Fruit fly (Drosophila melanogaster) whole organism, pupa: Measurements from ENCODE around the gene CG15739.

Experiments used
- CG10348 ChIP-seq: fragments of 200-800 bp; sonication (Bioruptor generic); IDR thresholded peaks from 2 replicates; pipeline ENCODE4 v1.3.6; 2022; ENCODE audit warnings: missing biosample characterization, missing genetic modification characterization
- CG12605 ChIP-seq: fragments of 200-800 bp; sonication (Bioruptor generic); IDR thresholded peaks from 2 replicates; pipeline ENCODE4 v1.3.6; 2022; ENCODE audit warnings: missing biosample characterization, missing genetic modification characterization
- CG13204 ChIP-seq: fragments of 200-800 bp; sonication (Bioruptor generic); optimal IDR thresholded peaks from 2 replicates; lab custom pipeline; 2018; ENCODE audit warnings: missing biosample characterization, mild to moderate bottlenecking, missing genetic modification characterization, moderate library complexity
- CG14655 ChIP-seq: fragments of 200-800 bp; sonication (Bioruptor generic); optimal IDR thresholded peaks from 3 replicates; lab custom pipeline; 2017; ENCODE audit warnings: mild to moderate bottlenecking, missing biosample characterization, missing genetic modification reagents, missing genetic modification characterization
- CG15710 ChIP-seq: fragments of 200-800 bp; sonication (Bioruptor generic); optimal IDR thresholded peaks from 2 replicates; lab custom pipeline; 2018; ENCODE audit warnings: missing biosample characterization, mild to moderate bottlenecking, missing genetic modification characterization, moderate library complexity
- CG17806 ChIP-seq: fragments of 200-800 bp; sonication (Bioruptor generic); optimal IDR thresholded peaks from 2 replicates; lab custom pipeline; 2018; ENCODE audit warnings: missing biosample characterization, mild to moderate bottlenecking, missing genetic modification characterization, moderate library complexity
- CG32121 ChIP-seq: fragments of 200-800 bp; sonication (Bioruptor generic); IDR thresholded peaks from 2 replicates; pipeline ENCODE4 v1.3.6; 2022; ENCODE audit warnings: missing biosample characterization, missing genetic modification characterization
- CG34367 ChIP-seq: fragments of 200-800 bp; sonication (Bioruptor generic); optimal IDR thresholded peaks from 2 replicates; lab custom pipeline; 2018; ENCODE audit warnings: missing biosample characterization, mild to moderate bottlenecking, missing genetic modification characterization
- CG4496 ChIP-seq: fragments of 200-800 bp; sonication (Bioruptor generic); IDR thresholded peaks from 3 replicates; pipeline ENCODE4 v1.3.6; 2022; ENCODE audit warnings: missing biosample characterization, missing genetic modification characterization
- CG8159 ChIP-seq: fragments of 200-800 bp; sonication (Bioruptor generic); optimal IDR thresholded peaks from 3 replicates; lab custom pipeline; 2018; ENCODE audit warnings: missing biosample characterization, mild to moderate bottlenecking, missing genetic modification characterization, moderate library complexity
- CG8301 ChIP-seq: fragments of 200-800 bp; sonication (Bioruptor generic); optimal IDR thresholded peaks from 2 replicates; lab custom pipeline; 2018; ENCODE audit warnings: missing biosample characterization, mild to moderate bottlenecking, missing genetic modification characterization
- CG9948 ChIP-seq: fragments of 200-800 bp; sonication (Bioruptor generic); optimal IDR thresholded peaks from 2 replicates; lab custom pipeline; 2018; ENCODE audit warnings: missing biosample characterization, mild to moderate bottlenecking, missing genetic modification characterization, moderate library complexity
- D1 ChIP-seq: fragments of 200-800 bp; sonication (Bioruptor generic); optimal IDR thresholded peaks from 2 replicates; lab custom pipeline; 2018; ENCODE audit warnings: missing biosample characterization, mild to moderate bottlenecking, missing genetic modification characterization, moderate library complexity
- EcR ChIP-seq: fragments of 200-800 bp; sonication (Bioruptor generic); optimal IDR thresholded peaks from 3 replicates; lab custom pipeline; 2019; ENCODE audit warnings: missing biosample characterization, missing genetic modification characterization, mild to moderate bottlenecking, moderate library complexity, missing genetic modification reagents
- Ets98B ChIP-seq: fragments of 200-800 bp; sonication (Bioruptor generic); IDR thresholded peaks from 2 replicates; pipeline ENCODE4 v1.3.6; 2022; ENCODE audit warnings: missing biosample characterization, missing genetic modification characterization
- Pif1A ChIP-seq: fragments of 200-800 bp; sonication (Bioruptor generic); optimal IDR thresholded peaks from 3 replicates; lab custom pipeline; 2016; ENCODE audit warnings: missing biosample characterization, missing genetic modification characterization
- Pif1B ChIP-seq: fragments of 200-800 bp; sonication (Bioruptor generic); optimal IDR thresholded peaks from 3 replicates; lab custom pipeline; 2016; ENCODE audit warnings: missing biosample characterization, missing genetic modification characterization
- Snoo ChIP-seq: fragments of 200-800 bp; sonication (Bioruptor generic); optimal IDR thresholded peaks from 3 replicates; lab custom pipeline; 2017; ENCODE audit warnings: missing biosample characterization, mild to moderate bottlenecking, missing genetic modification characterization, inconsistent platforms
- fd96Ca ChIP-seq: fragments of 200-800 bp; sonication (Bioruptor generic); IDR thresholded peaks from 3 replicates; pipeline ENCODE4 v1.3.6; 2022; ENCODE audit warnings: missing biosample characterization, missing genetic modification characterization
- gl ChIP-seq: fragments of 200-800 bp; sonication (Bioruptor generic); optimal IDR thresholded peaks from 2 replicates; lab custom pipeline; 2018; ENCODE audit warnings: missing biosample characterization, mild to moderate bottlenecking, missing genetic modification characterization
- rn ChIP-seq: fragments of 200-800 bp; sonication (Bioruptor generic); IDR thresholded peaks from 2 replicates; pipeline ENCODE4 v1.3.6; 2022; ENCODE audit warnings: missing biosample characterization, missing genetic modification characterization

The CG15739 gene

DNA sequence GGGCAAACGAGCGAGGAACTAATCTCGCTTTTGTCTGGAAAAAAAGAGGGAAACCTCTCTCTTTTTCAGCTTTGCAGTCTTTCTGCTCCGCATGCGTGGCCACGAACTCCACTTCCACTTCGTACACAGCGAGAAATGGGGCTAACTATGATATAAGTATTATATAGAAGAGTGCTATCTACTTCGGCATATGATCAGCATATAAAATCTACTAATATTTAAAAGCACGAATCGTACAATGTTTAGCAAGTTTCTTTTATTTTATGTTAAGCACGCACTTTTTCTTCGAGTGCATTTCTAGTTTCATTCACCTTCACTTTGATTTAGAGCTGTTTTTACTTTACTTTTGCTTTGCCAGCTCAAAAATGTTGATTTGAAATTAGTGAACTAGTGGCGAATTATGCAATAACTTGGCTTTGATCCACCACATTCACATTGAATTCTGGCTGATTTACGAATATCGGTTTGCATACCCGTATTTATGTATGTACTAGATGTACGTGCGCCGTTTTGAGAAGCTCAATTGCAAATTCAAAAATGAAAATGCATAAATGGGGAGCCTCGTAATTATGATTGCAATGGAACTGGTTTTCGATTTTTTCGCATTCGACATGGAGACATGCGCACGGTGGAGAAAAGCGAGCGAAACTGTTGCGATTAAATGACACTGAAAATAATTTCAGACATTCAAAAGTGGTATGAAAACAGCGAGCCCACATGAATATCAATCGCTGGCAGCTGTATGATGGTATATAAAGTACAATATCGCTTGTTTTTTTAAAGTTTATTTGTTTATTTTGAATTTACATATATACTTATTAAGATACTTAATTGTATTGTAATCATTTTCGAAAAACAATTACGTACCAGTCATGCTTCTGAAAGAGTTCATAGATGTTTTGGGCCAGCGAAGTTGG is 15.3 kb upstream of the CG15739 start:
- peak; percentile 86 for TF ChIP-seq CG10348
- TF ChIP-seq Snoo (tag; lab: Kevin White, UChicago): peak; percentile 84
- TF ChIP-seq D1 (tag; lab: Kevin White, UChicago): peak; percentile 60
- peak; percentile 91 for TF ChIP-seq rn
- peak; percentile 86 for TF ChIP-seq CG13204 (GFP tag; lab: Kevin White, UChicago)
- peak; percentile 89 for TF ChIP-seq CG9948 (tag; lab: Kevin White, UChicago)
- TF ChIP-seq CG8301 (tag; lab: Kevin White, UChicago): peak; percentile 90
- peak; percentile 89 for TF ChIP-seq EcR (GFP tag; lab: Kevin White, UChicago)
- peak; percentile 81 for TF ChIP-seq gl (tag; lab: Kevin White, UChicago)
- peak; percentile 93 for TF ChIP-seq Pif1B (GFP tag; lab: Kevin White, UChicago)
- peak; percentile 97 for TF ChIP-seq Ets98B
- peak; percentile 90 for TF ChIP-seq CG34367 (tag; lab: Kevin White, UChicago)
- peak; percentile 92 for TF ChIP-seq CG17806 (tag; lab: Kevin White, UChicago)
- TF ChIP-seq CG4496 (GFP tag; lab: Robert Waterston, UW): peak; percentile 98
- peak; percentile 94 for TF ChIP-seq fd96Ca (GFP tag; lab: Robert Waterston, UW)
- TF ChIP-seq Pif1A (GFP tag; lab: Kevin White, UChicago): peak; percentile 94
- TF ChIP-seq CG12605 (GFP tag; lab: Robert Waterston, UW): peak; percentile 97
- TF ChIP-seq CG14655: peak; percentile 92
- peak; percentile 91 for TF ChIP-seq CG15710
- peak; percentile 91 for TF ChIP-seq CG8159 (tag; lab: Kevin White, UChicago)
- TF ChIP-seq CG32121 (GFP tag; lab: Robert Waterston, UW): peak; percentile 96

DNA sequence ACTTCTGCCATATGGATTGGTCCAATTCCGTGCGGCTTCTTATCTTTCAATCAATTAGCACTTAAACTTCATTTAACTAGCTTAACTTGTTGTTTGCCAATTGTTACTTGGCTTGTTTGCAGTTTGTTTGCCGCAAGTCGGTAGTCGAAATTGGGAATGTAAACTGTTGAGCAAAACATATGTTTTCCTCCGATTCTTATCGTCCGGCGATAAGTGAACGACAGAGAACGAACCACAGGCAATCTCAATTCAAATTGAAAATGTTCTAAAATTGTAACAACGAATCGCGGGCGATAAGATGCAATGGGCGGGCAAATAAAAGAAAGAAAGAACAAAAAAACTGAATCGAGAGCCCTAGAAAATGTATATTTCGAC is 14.7 kb upstream of the CG15739 start:
- no peak for TF ChIP-seq rn
- no peak for TF ChIP-seq CG17806 (tag; lab: Kevin White, UChicago)
- TF ChIP-seq Snoo (tag; lab: Kevin White, UChicago): no peak
- no peak for TF ChIP-seq CG4496 (GFP tag; lab: Robert Waterston, UW)
- no peak for TF ChIP-seq CG9948 (tag; lab: Kevin White, UChicago)
- TF ChIP-seq Ets98B: no peak

DNA sequence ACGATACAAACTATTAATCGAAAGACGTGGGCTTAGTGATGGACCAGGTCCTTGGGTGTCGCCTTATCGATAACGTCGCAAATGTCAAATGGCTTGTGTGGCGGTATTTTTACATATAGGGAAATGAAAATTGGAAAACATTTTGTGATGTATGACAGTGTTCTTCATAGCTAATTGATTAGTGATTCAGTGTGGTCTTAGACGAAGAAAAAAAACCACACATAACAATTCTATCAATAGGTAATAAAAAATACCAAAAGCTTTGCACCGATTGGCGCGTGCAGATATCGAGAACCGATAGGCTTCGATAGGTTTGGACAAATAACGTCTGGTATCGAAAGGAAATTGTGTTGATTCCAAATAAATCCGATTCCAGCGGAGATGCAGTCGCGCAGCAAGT is 4.3 kb upstream of the CG15739 start, which contains the start of the genes Nrd1 and CG1847:
TSS of gene Nrd1 (minus strand) at position 28 of the 400 bp plus-strand sequence.
TSS of gene CG1847 (plus strand) at position 305 of the 400 bp plus-strand sequence.
- no peak for TF ChIP-seq CG9948 (tag; lab: Kevin White, UChicago)
- no peak for TF ChIP-seq CG8301 (tag; lab: Kevin White, UChicago)
- TF ChIP-seq Snoo (tag; lab: Kevin White, UChicago): no peak
- TF ChIP-seq CG14655: no peak
- no peak for TF ChIP-seq gl (tag; lab: Kevin White, UChicago)
- no peak for TF ChIP-seq CG15710
- no peak for TF ChIP-seq Pif1A (GFP tag; lab: Kevin White, UChicago)
- no peak for TF ChIP-seq CG32121 (GFP tag; lab: Robert Waterston, UW)
- TF ChIP-seq CG10348: no peak
- no peak for TF ChIP-seq CG17806 (tag; lab: Kevin White, UChicago)
- no peak for TF ChIP-seq rn
- TF ChIP-seq CG13204 (GFP tag; lab: Kevin White, UChicago): no peak
- no peak for TF ChIP-seq EcR (GFP tag; lab: Kevin White, UChicago)
- no peak for TF ChIP-seq CG4496 (GFP tag; lab: Robert Waterston, UW)
- TF ChIP-seq fd96Ca (GFP tag; lab: Robert Waterston, UW): no peak
- TF ChIP-seq CG12605 (GFP tag; lab: Robert Waterston, UW): no peak

- TF ChIP-seq D1 (tag; lab: Kevin White, UChicago) (no peak), Snoo (tag; lab: Kevin White, UChicago) (no peak), CG34367 (tag; lab: Kevin White, UChicago) (no peak), CG4496 (GFP tag; lab: Robert Waterston, UW) (no peak), CG9948 (tag; lab: Kevin White, UChicago) (no peak), Pif1A (GFP tag; lab: Kevin White, UChicago) (no peak)
Observed at dm6 chrX:11872517-11872916, 602 bp upstream of the CG15739 start, which contains the start of gene BORCS5. BORCS5 (minus strand) TSS chrX:11872779.

DNA sequence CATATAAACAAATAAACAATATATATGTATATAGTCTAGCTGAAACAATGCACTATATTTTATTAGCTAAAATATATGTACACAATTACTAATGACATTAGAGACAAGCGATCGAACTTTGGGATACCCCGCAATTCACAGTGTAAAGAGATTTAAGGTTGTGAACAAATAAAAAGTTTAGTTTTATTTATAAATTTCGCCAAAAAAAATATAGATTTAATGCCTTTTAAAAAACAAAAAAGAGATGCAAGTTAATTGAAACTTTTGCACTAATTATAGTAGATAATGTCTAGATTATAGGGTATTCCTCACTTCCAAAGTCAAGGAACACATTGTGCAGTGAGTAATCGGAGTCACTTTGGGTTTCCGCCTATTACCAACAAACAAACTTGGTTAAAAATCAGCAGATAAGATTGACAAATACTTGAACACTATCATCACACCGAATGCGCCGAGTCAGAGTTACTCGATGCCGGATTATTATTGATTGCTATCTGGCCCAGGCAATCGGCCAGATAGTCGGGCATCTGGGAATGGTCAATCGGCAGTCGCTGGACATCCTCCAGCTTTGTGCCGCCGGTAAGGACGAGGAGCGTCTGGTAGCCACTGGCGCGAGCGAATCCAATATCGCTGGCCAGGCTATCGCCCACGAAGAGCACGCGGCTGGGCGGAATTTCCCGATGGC is 2.2 kb downstream of the CG15739 start:
- TF ChIP-seq CG14655: no peak
- TF ChIP-seq CG10348: no peak

DNA sequence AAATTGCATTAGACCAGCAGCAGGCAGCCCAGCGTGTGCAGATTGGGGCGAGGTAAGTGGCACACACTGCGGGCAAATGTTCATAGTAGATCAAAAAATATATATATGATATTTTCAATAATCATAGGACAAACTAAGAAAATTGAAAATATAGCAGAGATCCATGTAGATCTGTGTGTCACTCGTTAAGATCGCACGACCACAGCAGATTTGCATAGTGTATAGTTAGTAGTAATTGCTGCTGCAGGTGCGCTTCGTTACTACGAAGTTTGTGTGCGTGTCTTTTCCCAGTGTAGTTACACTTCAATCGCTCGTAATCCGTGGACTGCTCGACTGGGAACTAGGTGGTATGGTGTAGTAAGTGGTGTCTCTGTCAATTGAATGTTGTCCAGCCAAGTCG is 4.0 kb downstream of the CG15739 start, which contains the start of gene CG10352:
TSS of gene CG10352 (minus strand) at position 4 of the 400 bp plus-strand sequence.
- TF ChIP-seq gl (tag; lab: Kevin White, UChicago): no peak
- no peak for TF ChIP-seq CG8159 (tag; lab: Kevin White, UChicago)
- 0 out of 2 replicates have a peak, but pooled peaks have one; percentile 35 for TF ChIP-seq CG32121 (GFP tag; lab: Robert Waterston, UW)
- no peak for TF ChIP-seq CG12605 (GFP tag; lab: Robert Waterston, UW)
- no peak for TF ChIP-seq CG9948 (tag; lab: Kevin White, UChicago)
- peak; percentile 61 for TF ChIP-seq CG4496 (GFP tag; lab: Robert Waterston, UW)
- peak; percentile 44; the same call in 1 of the 3 replicates for TF ChIP-seq fd96Ca (GFP tag; lab: Robert Waterston, UW)
